Fruit fly (Drosophila melanogaster): Measurements from ENCODE around the gene pn.

- no peak for TF ChIP-seq pan (optimal IDR thresholded peaks at IDR 0.05)
- TF ChIP-seq pan (GFP tag; optimal IDR thresholded peaks at IDR 0.05 in 1 of 2, IDR thresholded peaks at IDR 0.05 in 1 of 2), result peak in 1 of 2 experiments; percentile 31
- TF ChIP-seq her (GFP tag; optimal IDR thresholded peaks at IDR 0.05), result no peak
- TF ChIP-seq psq (GFP tag; optimal IDR thresholded peaks at IDR 0.05), result no peak
- TF ChIP-seq CkIIα-i1 (GFP tag; IDR thresholded peaks at IDR 0.05), result no peak
- no peak for TF ChIP-seq Adf1 (GFP tag; IDR thresholded peaks at IDR 0.05)
- TF ChIP-seq CG17328 (GFP tag; IDR thresholded peaks at IDR 0.05), result no peak
Observed at dm6 chrX:2161020-2161419, 20.0 kb upstream of the pn start.
